Worm (Caenorhabditis elegans): Measurements from ENCODE around the gene Y43F8C.15.

Y43F8C.15 gene

ce11 chrV:19666308-19666707 lies 44.1 kb downstream of the Y43F8C.15 start (continued):
- no peak for TF ChIP-seq lin-15B (tag; optimal IDR thresholded peaks at IDR 0.05)
- no peak for TF ChIP-seq tlp-1 (tag; optimal IDR thresholded peaks at IDR 0.05)
- no peak for TF ChIP-seq unc-98 (GFP tag; IDR thresholded peaks at IDR 0.05)
- no peak for TF ChIP-seq ceh-8 (GFP tag; optimal IDR thresholded peaks at IDR 0.05)
- no peak for TF ChIP-seq nhr-84 (tag; optimal IDR thresholded peaks at IDR 0.05)
- TF ChIP-seq mdl-1 (tag; optimal IDR thresholded peaks at IDR 0.05), result peak in 1 of 2 experiments; percentile 43
- TF ChIP-seq jun-1 (tag; optimal IDR thresholded peaks at IDR 0.05), result no peak
- TF ChIP-seq ztf-4 (tag; optimal IDR thresholded peaks at IDR 0.05), result no peak
- TF ChIP-seq nhr-90 (tag; optimal IDR thresholded peaks at IDR 0.05; ENCODE audit: poor library complexity), result peak; percentile 48
- no peak for TF ChIP-seq unc-130 (tag; optimal IDR thresholded peaks at IDR 0.05)
- no peak for TF ChIP-seq ceh-63 (GFP tag; optimal IDR thresholded peaks at IDR 0.05)
- TF ChIP-seq unc-30 (tag; optimal IDR thresholded peaks at IDR 0.05), result no peak
- peak; percentile 8 for TF ChIP-seq nhr-237 (tag; optimal IDR thresholded peaks at IDR 0.05)
- TF ChIP-seq mep-1 (tag; optimal IDR thresholded peaks at IDR 0.05), result no peak
- no peak for TF ChIP-seq ceh-88 (GFP tag; IDR thresholded peaks at IDR 0.05)
- no peak for TF ChIP-seq skn-1 (tag; optimal IDR thresholded peaks at IDR 0.05)
- peak; percentile 15 for TF ChIP-seq swsn-7 (tag; optimal IDR thresholded peaks at IDR 0.05)
- no peak for TF ChIP-seq alr-1 (tag; optimal IDR thresholded peaks at IDR 0.05; ENCODE audit: borderline replicate concordance)
- no peak for TF ChIP-seq mef-2 (tag; optimal IDR thresholded peaks at IDR 0.05)
- TF ChIP-seq egl-27 (tag; optimal IDR thresholded peaks at IDR 0.05), result no peak
- no peak for TF ChIP-seq fkh-10 (GFP tag; optimal IDR thresholded peaks at IDR 0.05)
- TF ChIP-seq ces-1 (GFP tag; optimal IDR thresholded peaks at IDR 0.05), result no peak
- TF ChIP-seq nhr-28 (tag; optimal IDR thresholded peaks at IDR 0.05), result no peak
- no peak for TF ChIP-seq isw-1 (GFP tag; IDR thresholded peaks at IDR 0.05)
- TF ChIP-seq nhr-47 (tag; optimal IDR thresholded peaks at IDR 0.05), result no peak
- no peak for TF ChIP-seq hlh-17 (GFP tag; optimal IDR thresholded peaks at IDR 0.05; ENCODE audit: borderline replicate concordance)
- TF ChIP-seq pqm-1 (tag; optimal IDR thresholded peaks at IDR 0.05), result no peak
- TF ChIP-seq lir-3 (tag; optimal IDR thresholded peaks at IDR 0.05; ENCODE audit: poor library complexity), result no peak
- TF ChIP-seq sox-4 (tag; optimal IDR thresholded peaks at IDR 0.05), result no peak
- TF ChIP-seq unc-86 (tag; optimal IDR thresholded peaks at IDR 0.05), result no peak
- TF ChIP-seq C04F5.9 (tag; optimal IDR thresholded peaks at IDR 0.05), result no peak
- TF ChIP-seq nhr-19 (GFP tag; conservative IDR thresholded peaks at IDR 0.05), result 0 out of 2 replicates have a peak, but pooled peaks have one; percentile 32
- TF ChIP-seq nhr-77 (tag; optimal IDR thresholded peaks at IDR 0.05), result no peak
- peak in 1 of 2 experiments; percentile 35 for TF ChIP-seq lin-35 (GFP tag; optimal IDR thresholded peaks at IDR 0.05)
- no peak for TF ChIP-seq nhr-76 (tag; optimal IDR thresholded peaks at IDR 0.05)

ce11 chrV:19664574-19664973 lies 45.8 kb downstream of the Y43F8C.15 start:
- TF ChIP-seq mab-9 (GFP tag; IDR thresholded peaks at IDR 0.05) (no peak), nhr-237 (tag; optimal IDR thresholded peaks at IDR 0.05) (no peak), C16A3.4 (tag; optimal IDR thresholded peaks at IDR 0.05) (no peak), lsy-2 (tag; optimal IDR thresholded peaks at IDR 0.05) (no peak), nhr-20 (tag; optimal IDR thresholded peaks at IDR 0.05) (no peak), unc-30 (tag; optimal IDR thresholded peaks at IDR 0.05) (no peak), egl-27 (tag; optimal IDR thresholded peaks at IDR 0.05) (no peak), vab-15 (tag; optimal IDR thresholded peaks at IDR 0.05) (no peak), lin-14 (GFP tag; optimal IDR thresholded peaks at IDR 0.05) (no peak), skn-1 (tag; optimal IDR thresholded peaks at IDR 0.05) (no peak), ama-1 (optimal IDR thresholded peaks at IDR 0.05) (no peak), lin-13 (GFP tag; optimal IDR thresholded peaks at IDR 0.05) (no peak)
